Fruit fly (Drosophila melanogaster) whole organism, embryonic: ENCODE measurements around the gene CG5254.

Source experiments
- ATbp ChIP-seq: fragments of 200-800 bp; sonication (Bioruptor generic); optimal IDR thresholded peaks from 2 replicates; lab custom pipeline; 2017; ENCODE audit warnings: missing biosample characterization, mild to moderate bottlenecking, missing genetic modification characterization, missing genetic modification reagents
- Bgb ChIP-seq: fragments of 200-800 bp; sonication (Bioruptor generic); IDR thresholded peaks from 2 replicates; pipeline ENCODE4 v1.3.6; 2022; ENCODE audit warnings: missing biosample characterization, missing genetic modification characterization; ENCODE audit not compliant: partially characterized antibody
- CG10462 ChIP-seq: fragments of 200-800 bp; sonication (Bioruptor generic); optimal IDR thresholded peaks from 2 replicates; lab custom pipeline; 2016; ENCODE audit warnings: missing biosample characterization, missing genetic modification characterization
- CG10959 ChIP-seq: fragments of 200-800 bp; sonication (Bioruptor generic); IDR thresholded peaks from 2 replicates; pipeline ENCODE4 v1.3.6; 2022; ENCODE audit warnings: missing biosample characterization, missing genetic modification characterization
- CG11456 ChIP-seq: fragments of 200-800 bp; sonication (Bioruptor generic); IDR thresholded peaks from 3 replicates; pipeline ENCODE4 v1.3.6; 2022; ENCODE audit warnings: missing biosample characterization, missing genetic modification characterization
- CG12071 ChIP-seq: fragments of 200-800 bp; sonication (Bioruptor generic); optimal IDR thresholded peaks from 3 replicates; lab custom pipeline; 2018; ENCODE audit warnings: missing biosample characterization, mild to moderate bottlenecking, missing genetic modification characterization
- CG12104 ChIP-seq: fragments of 200-800 bp; sonication (Bioruptor generic); optimal IDR thresholded peaks from 3 replicates; lab custom pipeline; 2016; ENCODE audit warnings: missing biosample characterization, missing genetic modification characterization
- CG15514 ChIP-seq: fragments of 200-800 bp; sonication (Bioruptor generic); optimal IDR thresholded peaks from 3 replicates; lab custom pipeline; 2017; ENCODE audit warnings: missing biosample characterization, missing genetic modification characterization, mild to moderate bottlenecking, moderate library complexity, missing genetic modification reagents
- CG1603 ChIP-seq: fragments of 200-800 bp; sonication (Bioruptor generic); optimal IDR thresholded peaks from 2 replicates; lab custom pipeline; 2019; ENCODE audit warnings: missing biosample characterization, mild to moderate bottlenecking, missing genetic modification characterization, moderate library complexity
- CG17568 ChIP-seq: fragments of 200-800 bp; sonication (Bioruptor generic); optimal IDR thresholded peaks from 2 replicates; lab custom pipeline; 2018; ENCODE audit warnings: missing biosample characterization, mild to moderate bottlenecking, missing genetic modification characterization, moderate library complexity
- CG2116 ChIP-seq: fragments of 200-800 bp; sonication (Bioruptor generic); optimal IDR thresholded peaks from 3 replicates; lab custom pipeline; 2018; ENCODE audit warnings: missing biosample characterization, mild to moderate bottlenecking, missing genetic modification characterization
- CG2120 ChIP-seq: fragments of 200-800 bp; sonication (Bioruptor generic); optimal IDR thresholded peaks from 3 replicates; lab custom pipeline; 2016; ENCODE audit warnings: missing biosample characterization, missing genetic modification characterization
- CG33213 ChIP-seq: fragments of 200-800 bp; sonication (Bioruptor generic); optimal IDR thresholded peaks from 3 replicates; lab custom pipeline; 2016; ENCODE audit warnings: missing biosample characterization, missing genetic modification characterization
- CG3726 ChIP-seq: fragments of 200-800 bp; sonication (Bioruptor generic); IDR thresholded peaks from 3 replicates; pipeline ENCODE4, ENCODE4 v1.3.6; 2022; ENCODE audit warnings: missing biosample characterization, missing genetic modification characterization
- CG5953 ChIP-seq: fragments of 200-800 bp; sonication (Bioruptor generic); IDR thresholded peaks from 2 replicates; pipeline ENCODE4 v1.3.6; 2022; ENCODE audit warnings: missing biosample characterization, missing genetic modification characterization
- CG9817 ChIP-seq: fragments of 200-800 bp; sonication (Bioruptor generic); optimal IDR thresholded peaks from 2 replicates; lab custom pipeline; 2018; ENCODE audit warnings: missing biosample characterization, mild to moderate bottlenecking, missing genetic modification characterization, moderate library complexity
- CTCF ChIP-seq: fragments of 200-800 bp; sonication (Bioruptor generic); optimal IDR thresholded peaks from 2 replicates; lab custom pipeline; 2017; ENCODE audit warnings: missing biosample characterization, mild to moderate bottlenecking, missing genetic modification characterization, moderate library complexity
- Chrac-16 ChIP-seq: fragments of 200-800 bp; sonication (Bioruptor generic); optimal IDR thresholded peaks from 3 replicates; lab custom pipeline; 2016; ENCODE audit warnings: missing biosample characterization, missing genetic modification characterization
- Dll ChIP-seq: fragments of 200-800 bp; sonication (Bioruptor generic); IDR thresholded peaks from 4 replicates; pipeline ENCODE4 v1.3.6; 2022; ENCODE audit warnings: missing biosample characterization, missing genetic modification characterization; ENCODE audit not compliant: partially characterized antibody
- E2f1 ChIP-seq: fragments of 200-800 bp; sonication (Bioruptor generic); IDR thresholded peaks from 2 replicates; pipeline ENCODE4 v1.3.6; 2022; ENCODE audit warnings: missing biosample characterization, missing genetic modification characterization
- Gsc ChIP-seq: fragments of 200-800 bp; sonication (Bioruptor generic); IDR thresholded peaks from 2 replicates; pipeline ENCODE4 v1.3.6; 2022; ENCODE audit warnings: missing biosample characterization, missing genetic modification characterization
- HmgD ChIP-seq: fragments of 200-800 bp; sonication (Bioruptor generic); optimal IDR thresholded peaks from 3 replicates; lab custom pipeline; 2016; ENCODE audit warnings: missing biosample characterization, missing genetic modification characterization
- Lhr ChIP-seq: fragments of 200-800 bp; sonication (Bioruptor generic); optimal IDR thresholded peaks from 3 replicates; lab custom pipeline; 2017; ENCODE audit warnings: mild to moderate bottlenecking, missing biosample characterization, missing genetic modification reagents, missing genetic modification characterization
- Mad ChIP-seq: fragments of 200-800 bp; sonication (Bioruptor generic); optimal IDR thresholded peaks from 2 replicates; lab custom pipeline; 2016; ENCODE audit warnings: missing biosample characterization, missing genetic modification characterization
- Max ChIP-seq: fragments of 200-800 bp; sonication (Bioruptor generic); optimal IDR thresholded peaks from 2 replicates; lab custom pipeline; 2016; ENCODE audit warnings: missing biosample characterization, mild to moderate bottlenecking, missing genetic modification characterization
- Mes4 ChIP-seq: fragments of 200-800 bp; sonication (Bioruptor generic); optimal IDR thresholded peaks from 2 replicates; lab custom pipeline; 2016; ENCODE audit warnings: missing biosample characterization, missing genetic modification characterization
- Myb ChIP-seq: fragments of 200-800 bp; sonication (Bioruptor generic); optimal IDR thresholded peaks from 2 replicates; lab custom pipeline; 2016; ENCODE audit warnings: missing biosample characterization, missing genetic modification characterization
- Nf-YC ChIP-seq: fragments of 200-800 bp; optimal IDR thresholded peaks from 3 replicates; lab custom pipeline; 2019; ENCODE audit warnings: missing biosample characterization, mild to moderate bottlenecking, missing genetic modification characterization, moderate library complexity
- Opbp ChIP-seq: fragments of 200-800 bp; sonication (Bioruptor generic); IDR thresholded peaks from 3 replicates; pipeline ENCODE4 v1.3.6; 2022; ENCODE audit warnings: missing biosample characterization, missing genetic modification characterization; ENCODE audit not compliant: partially characterized antibody
- Ptx1 ChIP-seq: fragments of 200-800 bp; sonication (Bioruptor generic); IDR thresholded peaks from 2 replicates; pipeline ENCODE4 v1.3.6; 2022; ENCODE audit warnings: missing biosample characterization, missing genetic modification characterization
- amos ChIP-seq: fragments of 200-800 bp; sonication (Bioruptor generic); IDR thresholded peaks from 2 replicates; pipeline ENCODE4 v1.3.6; 2022; ENCODE audit warnings: missing biosample characterization, missing genetic modification characterization; ENCODE audit not compliant: partially characterized antibody
- bbx ChIP-seq: fragments of 200-800 bp; sonication (Bioruptor generic); IDR thresholded peaks from 2 replicates; pipeline ENCODE4 v1.3.6; 2022; ENCODE audit warnings: missing biosample characterization, missing genetic modification characterization; ENCODE audit not compliant: partially characterized antibody
- cato ChIP-seq: fragments of 200-800 bp; sonication (Bioruptor generic); optimal IDR thresholded peaks from 2 replicates; lab custom pipeline; 2016; ENCODE audit warnings: missing biosample characterization, missing genetic modification characterization, borderline replicate concordance
- corto ChIP-seq: fragments of 200-800 bp; sonication (Bioruptor generic); optimal IDR thresholded peaks from 2 replicates; lab custom pipeline; 2016; ENCODE audit warnings: missing biosample characterization, mild to moderate bottlenecking, missing genetic modification characterization, moderate library complexity
- dati ChIP-seq: fragments of 200-800 bp; sonication (Bioruptor generic); IDR thresholded peaks from 2 replicates; pipeline ENCODE4 v1.3.6; 2022; ENCODE audit warnings: missing biosample characterization, missing genetic modification characterization
- dimm ChIP-seq: fragments of 200-800 bp; sonication (Bioruptor generic); IDR thresholded peaks from 2 replicates; pipeline ENCODE4 v1.3.6; 2022; ENCODE audit warnings: missing biosample characterization, missing genetic modification characterization
- fd64A ChIP-seq: fragments of 200-800 bp; sonication (Bioruptor generic); optimal IDR thresholded peaks from 3 replicates; lab custom pipeline; 2018; ENCODE audit warnings: missing biosample characterization, mild to moderate bottlenecking, missing genetic modification characterization
- jumu ChIP-seq: fragments of 200-800 bp; sonication (Bioruptor generic); optimal IDR thresholded peaks from 3 replicates; lab custom pipeline; 2016; ENCODE audit warnings: missing biosample characterization, missing genetic modification characterization
- mirr ChIP-seq: fragments of 200-800 bp; sonication (Bioruptor generic); optimal IDR thresholded peaks from 3 replicates; lab custom pipeline; 2018; ENCODE audit warnings: missing biosample characterization, mild to moderate bottlenecking, missing genetic modification characterization
- oc ChIP-seq: fragments of 200-800 bp; sonication (Bioruptor generic); optimal IDR thresholded peaks from 2 replicates; lab custom pipeline; 2018; ENCODE audit warnings: missing biosample characterization, mild to moderate bottlenecking, missing genetic modification characterization, moderate library complexity
- pan ChIP-seq, 4 experiments: fragments of >200 bp in 3 of 4; fragments of 200-800 bp in 1 of 4; sonication (Bioruptor generic) in 1 of 4; optimal IDR thresholded peaks in 3 of 4; IDR thresholded peaks in 1 of 4; 2 replicates each; pipeline versions ENCODE4 v1.3.6 to Lab custom; 2017 to 2022; ENCODE audit warnings: missing biosample characterization in 2 of 4, missing genetic modification characterization in 2 of 4, mixed read lengths in 1 of 4
- row ChIP-seq: fragments of 200-800 bp; sonication (Bioruptor generic); IDR thresholded peaks from 3 replicates; pipeline ENCODE4 v1.3.6; 2022; ENCODE audit warnings: missing biosample characterization, missing genetic modification characterization
- sim ChIP-seq: fragments of 200-800 bp; sonication (Bioruptor generic); IDR thresholded peaks from 2 replicates; pipeline ENCODE4 v1.3.6; 2022; ENCODE audit warnings: missing biosample characterization, missing genetic modification characterization
- sqz ChIP-seq: fragments of 200-800 bp; sonication (Bioruptor generic); optimal IDR thresholded peaks from 3 replicates; lab custom pipeline; 2018; ENCODE audit warnings: missing biosample characterization, mild to moderate bottlenecking, missing genetic modification characterization
- tio ChIP-seq: fragments of 200-800 bp; sonication (Bioruptor generic); optimal IDR thresholded peaks from 2 replicates; lab custom pipeline; 2017; ENCODE audit warnings: missing biosample characterization, missing genetic modification characterization, inconsistent platforms
- tna ChIP-seq: fragments of 200-800 bp; sonication (Bioruptor generic); IDR thresholded peaks from 2 replicates; pipeline ENCODE4 v1.3.6; 2022; ENCODE audit warnings: missing biosample characterization, missing genetic modification characterization; ENCODE audit not compliant: partially characterized antibody
- toy ChIP-seq: fragments of 200-800 bp; sonication (Bioruptor generic); IDR thresholded peaks from 2 replicates; pipeline ENCODE4 v1.3.6; 2022; ENCODE audit warnings: missing biosample characterization, missing genetic modification characterization
- zfh1 ChIP-seq: fragments of 200-800 bp; sonication (Bioruptor generic); IDR thresholded peaks from 3 replicates; pipeline ENCODE4 v1.3.6; 2022; ENCODE audit warnings: missing biosample characterization, missing genetic modification characterization

Gene CG5254

DNA sequence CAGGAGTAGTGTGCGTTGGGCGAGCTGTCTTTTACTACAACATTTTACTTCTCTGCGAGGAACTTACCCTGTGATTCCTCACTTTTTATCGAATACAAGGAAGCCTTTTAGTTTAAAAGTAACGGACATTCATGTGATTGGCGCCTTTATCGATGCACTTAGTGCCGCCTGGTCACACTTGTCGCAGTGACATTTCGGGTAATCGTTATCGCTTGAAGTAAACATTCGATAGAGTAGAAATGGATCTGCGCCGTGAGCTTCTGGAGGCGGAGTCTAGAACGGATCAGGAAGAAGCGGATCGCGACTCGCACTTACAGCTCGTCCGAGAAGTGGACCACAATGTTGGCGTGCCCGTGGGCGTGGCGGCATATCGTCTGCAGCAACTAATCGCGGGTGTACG lies 42.8 kb downstream of the CG5254 start, which contains the start of gene CG16989 (continued):
- no peak for TF ChIP-seq Gsc (GFP tag; lab: Robert Waterston, UW)
- TF ChIP-seq Bgb (GFP tag; lab: Robert Waterston, UW): peak; percentile 57
- no peak for TF ChIP-seq CG10959
- TF ChIP-seq tio (GFP tag; lab: Kevin White, UChicago): no peak
- TF ChIP-seq CG9817 (tag; lab: Kevin White, UChicago): no peak
- no peak for TF ChIP-seq CG3726 (GFP tag; lab: Robert Waterston, UW)
- TF ChIP-seq Max (GFP tag; lab: Kevin White, UChicago): no peak
- 0 out of 3 replicates have a peak, but pooled peaks have one; percentile 11 for TF ChIP-seq row
- no peak for TF ChIP-seq Ptx1 (GFP tag; lab: Robert Waterston, UW)
- TF ChIP-seq oc: no peak
- TF ChIP-seq cato (GFP tag; lab: Kevin White, UChicago): no peak
- no peak for TF ChIP-seq CG17568 (GFP tag; lab: Kevin White, UChicago)
- TF ChIP-seq pan (optimal IDR thresholded peaks at IDR 0.05; lab: Kevin White, UChicago): no peak
- no peak for TF ChIP-seq pan (GFP tag; optimal IDR thresholded peaks at IDR 0.05 in 1 of 2, IDR thresholded peaks at IDR 0.05 in 1 of 2)
- no peak for TF ChIP-seq sqz (GFP tag; lab: Kevin White, UChicago)
- TF ChIP-seq toy (GFP tag; lab: Robert Waterston, UW): no peak
- TF ChIP-seq CG15514 (GFP tag; lab: Kevin White, UChicago): peak; percentile 62
- TF ChIP-seq mirr (GFP tag; lab: Kevin White, UChicago): no peak
- TF ChIP-seq Dll (GFP tag; lab: Robert Waterston, UW): peak; percentile 53; the same call in 2 of the 4 replicates
- TF ChIP-seq sim (GFP tag; lab: Robert Waterston, UW): no peak
- TF ChIP-seq Myb (GFP tag; lab: Kevin White, UChicago): peak; percentile 98
- peak; percentile 83 for TF ChIP-seq CG2116 (GFP tag; lab: Kevin White, UChicago)
- TF ChIP-seq zfh1 (GFP tag; lab: Robert Waterston, UW): no peak
- peak; percentile 92 for TF ChIP-seq E2f1 (GFP tag; lab: Robert Waterston, UW)
- TF ChIP-seq CG5953 (GFP tag; lab: Robert Waterston, UW): no peak
- no peak for TF ChIP-seq dati (GFP tag; lab: Robert Waterston, UW)
- no peak for TF ChIP-seq Chrac-16 (GFP tag; lab: Kevin White, UChicago)
- no peak for TF ChIP-seq CTCF (GFP tag; lab: Kevin White, UChicago)
- TF ChIP-seq HmgD (GFP tag; lab: Kevin White, UChicago): no peak

- peak; percentile 25 for TF ChIP-seq Mad (GFP tag; lab: Kevin White, UChicago)
- no peak for TF ChIP-seq jumu (GFP tag; lab: Kevin White, UChicago)
- TF ChIP-seq Myb (GFP tag; lab: Kevin White, UChicago): peak; percentile 22
- no peak for TF ChIP-seq ATbp
- peak; percentile 89 for TF ChIP-seq CG10462
- TF ChIP-seq CG33213 (GFP tag; lab: Kevin White, UChicago): peak; percentile 98
- peak; percentile 98 for TF ChIP-seq bbx
- peak; percentile 53 for TF ChIP-seq CG2120 (GFP tag; lab: Kevin White, UChicago)
- TF ChIP-seq dimm: no peak
- peak; percentile 18 for TF ChIP-seq HmgD (GFP tag; lab: Kevin White, UChicago)
- TF ChIP-seq tna (GFP tag; lab: Robert Waterston, UW): peak; percentile 80
- TF ChIP-seq row: peak; percentile 95
- TF ChIP-seq Opbp: peak; percentile 94
- TF ChIP-seq amos: peak; percentile 95
- peak; percentile 21 for TF ChIP-seq fd64A (GFP tag; lab: Kevin White, UChicago)
- peak; percentile 11 for TF ChIP-seq CG1603 (tag; lab: Kevin White, UChicago)
- TF ChIP-seq oc: peak; percentile 49
- peak; percentile 59 for TF ChIP-seq corto (GFP tag; lab: Kevin White, UChicago)
- TF ChIP-seq Mes4 (GFP tag; lab: Kevin White, UChicago): no peak
- peak; percentile 61; the same call in 1 of the 3 replicates for TF ChIP-seq CG11456 (GFP tag; lab: Robert Waterston, UW)
- no peak for TF ChIP-seq CG12104
- peak; percentile 99 for TF ChIP-seq Nf-YC (tag; lab: Kevin White, UChicago)
- TF ChIP-seq CG12071: no peak
- TF ChIP-seq Lhr: peak; percentile 100
Measured at dm6 chrX:796397-796989, 46.3 kb downstream of the CG5254 start.
